Worm (Caenorhabditis elegans) whole organism, midembryonic: Measurements from ENCODE around the gene Y41C4A.12.

Experiments
- T22C8.4 ChIP-seq: fragments of 200-800 bp; sonication (Bioruptor generic); IDR thresholded peaks from 2 replicates; pipeline ENCODE4 v1.3.6; 2022; ENCODE audit warnings: missing genetic modification characterization, missing compliant biosample characterization
- klf-2 ChIP-seq: fragments of 200-800 bp; sonication (Bioruptor generic); conservative IDR thresholded peaks from 2 replicates; pipeline ENCODE4 v1.3.6; 2022; ENCODE audit warnings: missing genetic modification reagents, missing genetic modification characterization, missing compliant biosample characterization
- med-1 ChIP-seq: sonication (generic microtip); optimal IDR thresholded peaks from 2 replicates; lab custom pipeline; 2017; ENCODE audit warnings: missing genetic modification characterization, mild to moderate bottlenecking, missing compliant biosample characterization, antibody characterized with exemption, missing genetic modification reagents; ENCODE audit not compliant: insufficient read depth
- ztf-23 ChIP-seq: fragments of 200-800 bp; sonication (Bioruptor generic); IDR thresholded peaks from 2 replicates; pipeline ENCODE4 v1.3.6; 2022; ENCODE audit warnings: missing genetic modification reagents, missing genetic modification characterization, missing compliant biosample characterization
- ztf-29 ChIP-seq: fragments of 200-800 bp; sonication (Bioruptor generic); IDR thresholded peaks from 2 replicates; pipeline ENCODE4 v1.3.6; 2022; ENCODE audit warnings: missing genetic modification reagents, missing genetic modification characterization, missing compliant biosample characterization

DNA sequence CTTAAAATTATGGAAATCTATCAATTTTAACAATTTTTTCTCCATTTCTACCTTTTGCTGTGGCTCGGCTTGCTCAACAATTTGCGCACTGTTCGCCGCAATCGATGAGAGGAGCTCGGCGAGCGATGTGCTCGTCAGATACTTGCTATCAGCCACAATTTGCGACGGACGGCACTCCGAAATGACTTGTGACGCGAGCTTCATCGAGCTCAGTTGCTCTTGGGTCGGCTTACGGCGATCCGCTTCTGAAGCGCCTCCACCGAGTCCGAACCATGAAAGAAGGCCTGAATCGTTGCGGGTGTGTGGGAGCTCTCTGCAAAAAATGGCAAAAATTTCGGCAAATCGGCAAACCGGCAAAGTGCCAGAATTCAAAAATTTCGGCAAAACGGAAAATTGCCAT, 34.1 kb upstream of the Y41C4A.12 start:
- TF ChIP-seq ztf-29 (GFP tag; lab: Robert Waterston, UW) (no peak), med-1 (GFP tag; lab: Kevin White, UChicago) (no peak), T22C8.4 (GFP tag; lab: Robert Waterston, UW) (no peak), ztf-23 (GFP tag; lab: Robert Waterston, UW) (no peak), klf-2 (GFP tag; lab: Robert Waterston, UW) (no peak)
